Worm (Caenorhabditis elegans) whole organism, L1 larva: Measurements from ENCODE around the gene F35H10.3.

Experiments
- C04F5.9 ChIP-seq: sonication (generic microtip); optimal IDR thresholded peaks from 2 replicates; lab custom pipeline; 2016; ENCODE audit warnings: missing genetic modification characterization, missing compliant biosample characterization
- C16A3.4 ChIP-seq: fragments of 150-350 bp; optimal IDR thresholded peaks from 2 replicates; lab custom pipeline; 2014; ENCODE audit warnings: missing biosample characterization, missing genetic modification characterization
- aha-1 ChIP-seq: fragments of 150-350 bp; optimal IDR thresholded peaks from 2 replicates; lab custom pipeline; 2014; ENCODE audit warnings: missing biosample characterization, missing genetic modification characterization
- alr-1 ChIP-seq: fragments of 200-800 bp; sonication (Bioruptor generic); optimal IDR thresholded peaks from 2 replicates; lab custom pipeline; 2018; ENCODE audit warnings: borderline replicate concordance, mild to moderate bottlenecking, missing genetic modification characterization, missing compliant biosample characterization
- blmp-1 ChIP-seq: fragments of 150-350 bp; optimal IDR thresholded peaks from 2 replicates; lab custom pipeline; 2014; ENCODE audit warnings: missing biosample characterization, missing genetic modification characterization
- ceh-63 ChIP-seq: fragments of 200-800 bp; sonication (Bioruptor generic); optimal IDR thresholded peaks from 2 replicates; lab custom pipeline; 2018; ENCODE audit warnings: mild to moderate bottlenecking, missing genetic modification characterization, missing compliant biosample characterization
- ceh-82 ChIP-seq, 3 experiments: fragments of 150-350 bp in 1 of 3; sonication (generic microtip) in 2 of 3; optimal IDR thresholded peaks; 2 replicates each; lab custom pipeline; 2014 to 2017; ENCODE audit warnings: missing biosample characterization in 3 of 3, missing genetic modification characterization in 3 of 3
- dpl-1 ChIP-seq, 3 experiments: fragments of 150-350 bp in 2 of 3; sonication (generic microtip) in 1 of 3; optimal IDR thresholded peaks; 2 replicates each; lab custom pipeline; 2014 to 2017; ENCODE audit warnings: missing biosample characterization in 3 of 3, missing genetic modification characterization in 3 of 3, missing genetic modification reagents in 3 of 3
- efl-1 ChIP-seq, 4 experiments: fragments of 150-350 bp; optimal IDR thresholded peaks in 3 of 4; peaks in 1 of 4; 1 replicate in 1 of 4; 2 replicates in 3 of 4; lab custom pipeline; 2014; ENCODE audit warnings: missing biosample characterization in 2 of 4, missing genetic modification characterization in 2 of 4, missing genetic modification reagents in 2 of 4
- elt-3 ChIP-seq, 6 experiments: fragments of 150-350 bp in 1 of 6; sonication (generic microtip); optimal IDR thresholded peaks; 2 replicates each; lab custom pipeline; 2017 to 2018; ENCODE audit warnings: missing biosample characterization in 6 of 6, missing genetic modification characterization in 6 of 6, inconsistent platforms in 1 of 6
- ets-5 ChIP-seq: fragments of 200-800 bp; sonication (Bioruptor generic); IDR thresholded peaks from 2 replicates; pipeline ENCODE4 v1.3.6; 2022; ENCODE audit warnings: missing genetic modification characterization, missing compliant biosample characterization
- fkh-10 ChIP-seq: sonication (generic microtip); optimal IDR thresholded peaks from 2 replicates; lab custom pipeline; 2017; ENCODE audit warnings: missing biosample characterization, missing genetic modification reagents, missing genetic modification characterization
- fkh-8 ChIP-seq: sonication (generic microtip); optimal IDR thresholded peaks from 2 replicates; lab custom pipeline; 2016; ENCODE audit warnings: mild to moderate bottlenecking, missing genetic modification characterization, missing compliant biosample characterization
- hlh-4 ChIP-seq: sonication (generic microtip); optimal IDR thresholded peaks from 2 replicates; lab custom pipeline; 2016; ENCODE audit warnings: mild to moderate bottlenecking, missing genetic modification characterization, missing compliant biosample characterization
- irx-1 ChIP-seq: sonication (generic microtip); optimal IDR thresholded peaks from 2 replicates; lab custom pipeline; 2016; ENCODE audit warnings: missing genetic modification characterization, missing compliant biosample characterization
- lin-13 ChIP-seq: fragments of 150-350 bp; optimal IDR thresholded peaks from 2 replicates; lab custom pipeline; 2014; ENCODE audit warnings: missing biosample characterization, missing genetic modification reagents, missing genetic modification characterization
- lin-14 ChIP-seq: fragments of 200-800 bp; sonication (Bioruptor generic); optimal IDR thresholded peaks from 2 replicates; lab custom pipeline; 2018; ENCODE audit warnings: mild to moderate bottlenecking, missing genetic modification characterization, moderate library complexity, missing compliant biosample characterization
- lin-35 ChIP-seq, 2 experiments: fragments of 150-350 bp; optimal IDR thresholded peaks; 2 replicates each; lab custom pipeline; 2014; ENCODE audit warnings: missing biosample characterization in 2 of 2, missing genetic modification characterization in 2 of 2, missing genetic modification reagents in 2 of 2
- lin-39 ChIP-seq: fragments of 150-350 bp; optimal IDR thresholded peaks from 2 replicates; lab custom pipeline; 2014; ENCODE audit warnings: missing biosample characterization, missing genetic modification reagents, missing genetic modification characterization
- lir-3 ChIP-seq: sonication (generic microtip); optimal IDR thresholded peaks from 2 replicates; lab custom pipeline; 2016; ENCODE audit warnings: mild to moderate bottlenecking, missing genetic modification characterization, moderate library complexity, missing compliant biosample characterization; ENCODE audit not compliant: poor library complexity
- mab-9 ChIP-seq: fragments of 200-800 bp; sonication (Bioruptor generic); IDR thresholded peaks from 2 replicates; pipeline ENCODE4 v1.3.6; 2022; ENCODE audit warnings: missing genetic modification reagents, missing genetic modification characterization, missing compliant biosample characterization
- mef-2 ChIP-seq: fragments of 150-350 bp; optimal IDR thresholded peaks from 2 replicates; lab custom pipeline; 2014; ENCODE audit warnings: missing biosample characterization, missing genetic modification characterization
- mep-1 ChIP-seq: fragments of 150-350 bp; optimal IDR thresholded peaks from 2 replicates; lab custom pipeline; 2014; ENCODE audit warnings: missing biosample characterization, missing genetic modification characterization
- nhr-19 ChIP-seq: fragments of 200-800 bp; sonication (Bioruptor generic); conservative IDR thresholded peaks from 2 replicates; pipeline ENCODE4 v1.3.6; 2022; ENCODE audit warnings: missing genetic modification characterization, missing compliant biosample characterization
- nhr-20 ChIP-seq: sonication (generic microtip); optimal IDR thresholded peaks from 2 replicates; lab custom pipeline; 2016; ENCODE audit warnings: mild to moderate bottlenecking, missing genetic modification characterization, missing compliant biosample characterization
- nhr-28 ChIP-seq: fragments of 150-350 bp; optimal IDR thresholded peaks from 2 replicates; lab custom pipeline; 2014; ENCODE audit warnings: missing biosample characterization, missing genetic modification characterization
- nhr-76 ChIP-seq: sonication (generic microtip); optimal IDR thresholded peaks from 2 replicates; lab custom pipeline; 2017; ENCODE audit warnings: missing biosample characterization, missing genetic modification characterization
- nhr-85 ChIP-seq: sonication (generic microtip); peaks from one replicate; lab custom pipeline; 2016; ENCODE audit warnings: missing genetic modification characterization, inconsistent platforms, missing compliant biosample characterization
- pag-3 ChIP-seq: sonication (generic microtip); optimal IDR thresholded peaks from 2 replicates; lab custom pipeline; 2017; ENCODE audit warnings: missing genetic modification characterization, mild to moderate bottlenecking, missing compliant biosample characterization, antibody characterized with exemption, borderline replicate concordance; ENCODE audit not compliant: insufficient read depth
- skn-1 ChIP-seq: fragments of 150-350 bp; optimal IDR thresholded peaks from 2 replicates; lab custom pipeline; 2014; ENCODE audit warnings: missing biosample characterization, missing genetic modification characterization
- snu-23 ChIP-seq: sonication (generic microtip); optimal IDR thresholded peaks from 2 replicates; lab custom pipeline; 2016; ENCODE audit warnings: missing genetic modification characterization, missing compliant biosample characterization
- sox-4 ChIP-seq: sonication (generic microtip); optimal IDR thresholded peaks from 2 replicates; lab custom pipeline; 2016; ENCODE audit warnings: missing genetic modification characterization, missing compliant biosample characterization
- sup-37 ChIP-seq: fragments of 200-800 bp; sonication (Bioruptor generic); optimal IDR thresholded peaks from 2 replicates; lab custom pipeline; 2018; ENCODE audit warnings: mild to moderate bottlenecking, missing genetic modification characterization, missing compliant biosample characterization
- tbx-2 ChIP-seq: sonication (generic microtip); optimal IDR thresholded peaks from 2 replicates; lab custom pipeline; 2016; ENCODE audit warnings: missing genetic modification characterization, missing compliant biosample characterization
- unc-30 ChIP-seq: sonication (generic microtip); optimal IDR thresholded peaks from 2 replicates; lab custom pipeline; 2017; ENCODE audit warnings: missing biosample characterization, missing genetic modification characterization
- unc-86 ChIP-seq: sonication (generic microtip); optimal IDR thresholded peaks from 2 replicates; lab custom pipeline; 2016; ENCODE audit warnings: missing genetic modification characterization, missing compliant biosample characterization
- unc-98 ChIP-seq: fragments of 200-800 bp; sonication (Bioruptor generic); IDR thresholded peaks from 2 replicates; pipeline ENCODE4 v1.3.6; 2022; ENCODE audit warnings: missing genetic modification characterization, missing compliant biosample characterization
- zag-1 ChIP-seq: fragments of 150-350 bp; optimal IDR thresholded peaks from 2 replicates; lab custom pipeline; 2014; ENCODE audit warnings: missing biosample characterization, missing genetic modification characterization
- ztf-11 ChIP-seq, 2 experiments: sonication (generic microtip); optimal IDR thresholded peaks; 2 replicates each; lab custom pipeline; 2016 to 2017; ENCODE audit warnings: missing genetic modification characterization in 2 of 2, missing biosample characterization in 1 of 2, missing compliant biosample characterization in 1 of 2
- ztf-4 ChIP-seq: fragments of 150-350 bp; optimal IDR thresholded peaks from 2 replicates; lab custom pipeline; 2014; ENCODE audit warnings: missing biosample characterization, missing genetic modification characterization

The F35H10.3 gene

ce11 chrIV:8312846-8313245 lies 12.9 kb upstream of the F35H10.3 start, which contains the start of gene F35H10.10:
Gene F35H10.10, minus strand, starts transcription at chrIV:8312946.
- TF ChIP-seq sox-4 (no peak), lin-13 (GFP tag; lab: Kevin White, UChicago) (no peak), blmp-1 (tag; lab: Kevin White, UChicago) (peak; percentile 84), tbx-2 (tag; lab: Kevin White, UChicago) (no peak), sup-37 (GFP tag; lab: Kevin White, UChicago) (no peak)

- TF ChIP-seq lin-14 (GFP tag; lab: Kevin White, UChicago) (peak; percentile 39), elt-3 (tag; optimal IDR thresholded peaks at IDR 0.05; lab: Kevin White, UChicago) (peak in 2 of 6 experiments; percentile 5 to 13), blmp-1 (tag; lab: Kevin White, UChicago) (peak; percentile 97), ztf-11 (tag; optimal IDR thresholded peaks at IDR 0.05; lab: Kevin White, UChicago) (no peak)
Observed at ce11 chrIV:8317800-8318199, 8.0 kb upstream of the F35H10.3 start.

DNA sequence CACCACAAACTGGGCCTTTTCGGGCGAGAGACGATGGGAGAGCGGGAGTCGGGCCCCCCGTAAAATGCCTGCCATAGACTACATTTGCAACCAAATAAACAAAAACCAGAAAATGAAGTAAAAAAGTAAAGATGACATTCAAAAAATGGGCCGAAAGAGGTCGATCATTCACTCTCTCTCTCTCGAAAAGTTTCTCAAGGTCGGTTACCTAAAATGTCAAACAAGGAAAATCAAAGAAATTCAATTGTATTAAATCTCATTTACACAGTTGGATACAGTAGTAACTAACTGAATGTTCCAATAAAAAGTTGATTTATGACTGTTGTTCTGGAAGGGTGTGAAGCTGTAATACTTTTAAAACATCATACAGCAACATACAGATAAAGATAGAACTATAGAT lies 7.0 kb upstream of the F35H10.3 start:
- TF ChIP-seq irx-1 (no peak), aha-1 (tag; lab: Kevin White, UChicago) (no peak), pag-3 (tag; lab: Kevin White, UChicago) (no peak), lin-14 (GFP tag; lab: Kevin White, UChicago) (peak; percentile 40), unc-30 (tag; lab: Kevin White, UChicago) (no peak), ceh-82 (tag; optimal IDR thresholded peaks at IDR 0.05; lab: Kevin White, UChicago) (no peak), nhr-28 (tag; lab: Kevin White, UChicago) (no peak), ceh-63 (GFP tag; lab: Kevin White, UChicago) (no peak), skn-1 (tag; lab: Kevin White, UChicago) (no peak), nhr-76 (no peak), mab-9 (no peak), snu-23 (GFP tag; lab: Kevin White, UChicago) (no peak), zag-1 (no peak), nhr-19 (GFP tag; lab: Robert Waterston, UW) (no peak), hlh-4 (tag; lab: Kevin White, UChicago) (no peak), lin-35 (GFP tag; optimal IDR thresholded peaks at IDR 0.05; lab: Kevin White, UChicago) (no peak), dpl-1 (GFP tag; optimal IDR thresholded peaks at IDR 0.05; lab: Kevin White, UChicago) (no peak), ztf-11 (tag; optimal IDR thresholded peaks at IDR 0.05; lab: Kevin White, UChicago) (no peak), mef-2 (no peak), blmp-1 (tag; lab: Kevin White, UChicago) (peak; percentile 76), mep-1 (tag; lab: Kevin White, UChicago) (no peak), lin-39 (tag; lab: Kevin White, UChicago) (no peak), alr-1 (tag; lab: Kevin White, UChicago) (no peak), nhr-85 (peak; percentile 71)

DNA sequence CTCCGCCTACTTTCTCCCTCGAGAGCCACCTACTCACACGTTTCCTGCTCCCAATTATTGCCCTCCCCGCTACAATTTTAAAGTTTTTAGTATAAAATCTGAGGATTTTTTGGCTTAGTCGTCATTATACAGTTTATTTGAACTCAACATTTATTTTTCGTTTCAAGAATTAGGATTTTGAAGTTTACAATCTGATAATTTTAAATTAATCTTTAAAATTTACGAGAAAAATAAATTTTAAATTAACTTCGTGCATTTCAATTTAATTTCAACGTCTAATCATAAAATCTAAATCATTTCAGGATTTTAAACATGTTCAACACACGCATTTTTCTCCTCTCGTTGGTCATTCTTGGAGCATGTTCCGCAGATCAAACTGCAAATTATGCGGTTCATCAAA lies 3.1 kb downstream of the F35H10.3 start, which contains the start of gene F35H10.2:
Gene F35H10.2, plus strand, starts transcription at position 301 of the 400 bp plus-strand sequence.
- TF ChIP-seq ets-5 (GFP tag; lab: Robert Waterston, UW) (no peak), fkh-10 (GFP tag; lab: Kevin White, UChicago) (no peak), unc-86 (tag; lab: Kevin White, UChicago) (no peak), lir-3 (tag; lab: Kevin White, UChicago) (no peak), efl-1 (optimal IDR thresholded peaks at IDR 0.05; lab: Kevin White, UChicago) (no peak), efl-1 (GFP tag; optimal IDR thresholded peaks at IDR 0.05 in 1 of 2; lab: Kevin White, UChicago) (no peak), C16A3.4 (no peak), nhr-85 (no peak), nhr-20 (tag; lab: Kevin White, UChicago) (no peak), nhr-76 (no peak), unc-98 (GFP tag; lab: Robert Waterston, UW) (no peak), fkh-8 (tag; lab: Kevin White, UChicago) (no peak), C04F5.9 (no peak), tbx-2 (tag; lab: Kevin White, UChicago) (no peak), ztf-4 (tag; lab: Kevin White, UChicago) (no peak)
